Fruit fly (Drosophila melanogaster): ENCODE results near the gene Gal.
A peak's percentile ranks its signal among the peaks of the same experiment; 100 is the strongest.

The Gal gene

DNA sequence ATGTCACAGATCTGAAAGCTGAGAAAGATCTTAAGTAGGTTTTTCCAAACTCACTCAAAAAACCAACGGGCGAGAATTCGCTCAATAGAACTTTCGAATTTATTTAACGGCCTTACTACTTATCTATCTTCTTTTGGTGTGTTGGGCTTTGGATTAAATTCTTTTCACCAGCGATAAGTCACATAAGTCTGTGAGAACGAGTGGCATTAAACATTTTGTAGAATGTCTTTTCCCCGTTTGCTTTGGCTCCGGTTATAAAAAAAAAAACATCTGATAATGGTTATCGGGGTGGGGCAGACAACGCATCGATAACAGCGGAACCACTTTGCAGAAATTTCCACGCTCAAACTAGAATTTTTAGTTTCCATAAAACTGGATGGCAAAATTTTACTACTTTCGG, 31.0 kb downstream of the Gal start (continued):
- TF ChIP-seq Dip3 (GFP tag; optimal IDR thresholded peaks at IDR 0.05) (no peak), CG15073 (GFP tag; optimal IDR thresholded peaks at IDR 0.05) (no peak), CG11456 (GFP tag; IDR thresholded peaks at IDR 0.05) (no peak), vnd (GFP tag; IDR thresholded peaks at IDR 0.05; ENCODE audit: partially characterized antibody) (no peak), CG14441 (GFP tag; IDR thresholded peaks at IDR 0.05) (no peak), sisA (GFP tag; IDR thresholded peaks at IDR 0.05) (no peak), sd (tag; optimal IDR thresholded peaks at IDR 0.05) (peak; percentile 55), sim (GFP tag; IDR thresholded peaks at IDR 0.05) (no peak), CG14050 (GFP tag; IDR thresholded peaks at IDR 0.05) (no peak), Blimp-1 (GFP tag; optimal IDR thresholded peaks at IDR 0.05) (peak; percentile 48), CG3995 (GFP tag; optimal IDR thresholded peaks at IDR 0.05) (no peak), CG7357 (GFP tag; IDR thresholded peaks at IDR 0.05) (no peak), E2f1 (GFP tag; IDR thresholded peaks at IDR 0.05) (no peak), prd (optimal IDR thresholded peaks at IDR 0.05) (no peak), prd (GFP tag; IDR thresholded peaks at IDR 0.05) (no peak), CG11560 (tag; IDR thresholded peaks at IDR 0.05) (no peak), grn (GFP tag; optimal IDR thresholded peaks at IDR 0.05) (peak; percentile 5), tin (GFP tag; optimal IDR thresholded peaks at IDR 0.05) (no peak), CG17361 (GFP tag; IDR thresholded peaks at IDR 0.05) (no peak), Ada2b (GFP tag; IDR thresholded peaks at IDR 0.05) (no peak), nmo (GFP tag; optimal IDR thresholded peaks at IDR 0.05) (no peak), E2f2 (GFP tag; IDR thresholded peaks at IDR 0.05) (no peak), mld (GFP tag; IDR thresholded peaks at IDR 0.05; ENCODE audit: partially characterized antibody) (no peak), Bgb (GFP tag; IDR thresholded peaks at IDR 0.05; ENCODE audit: partially characterized antibody) (no peak), sqz (GFP tag; optimal IDR thresholded peaks at IDR 0.05) (peak; percentile 44), pros (GFP tag; optimal IDR thresholded peaks at IDR 0.05) (no peak), z (GFP tag; IDR thresholded peaks at IDR 0.05) (peak; percentile 71; the same call in 1 of the 3 replicates), emc (GFP tag; optimal IDR thresholded peaks at IDR 0.05) (no peak), GATAe (GFP tag; conservative IDR thresholded peaks at IDR 0.05) (peak; percentile 45), lbe (GFP tag; optimal IDR thresholded peaks at IDR 0.05) (no peak), pita (GFP tag; optimal IDR thresholded peaks at IDR 0.05) (no peak), Doc2 (GFP tag; IDR thresholded peaks at IDR 0.05) (no peak), CG2120 (GFP tag; optimal IDR thresholded peaks at IDR 0.05) (no peak), gfzf (GFP tag; optimal IDR thresholded peaks at IDR 0.05) (no peak), CG13424 (tag; optimal IDR thresholded peaks at IDR 0.05) (no peak), CG7745 (tag; optimal IDR thresholded peaks at IDR 0.05) (no peak), CG9932 (GFP tag; IDR thresholded peaks at IDR 0.05) (no peak)

DNA sequence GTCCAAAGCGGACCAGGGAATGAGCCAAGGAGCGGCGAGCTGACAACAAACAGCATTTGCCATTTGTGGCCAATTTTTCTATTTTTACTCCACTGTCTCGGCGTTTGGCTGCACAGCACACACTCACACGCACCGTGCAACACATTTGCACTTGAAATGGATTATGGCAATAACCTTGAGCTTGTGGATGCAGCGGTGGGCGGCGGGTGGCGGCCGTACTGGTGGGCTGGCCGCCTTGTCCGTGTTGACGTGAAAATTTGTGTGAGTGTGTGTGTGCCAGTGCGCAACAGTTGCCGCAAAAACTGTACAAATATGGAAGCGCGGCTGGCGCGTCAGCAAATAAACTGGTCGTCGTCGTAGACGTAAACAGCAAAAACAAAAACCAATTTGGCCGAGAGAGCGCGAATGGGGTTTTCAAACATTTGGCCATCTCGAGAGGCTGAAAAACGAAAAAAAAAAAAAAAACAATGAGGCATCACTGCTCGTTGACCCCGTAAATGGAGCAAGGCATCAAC, 31.5 kb downstream of the Gal start:
- TF ChIP-seq HHEX (GFP tag; optimal IDR thresholded peaks at IDR 0.05) (no peak), CG10321 (GFP tag; IDR thresholded peaks at IDR 0.05) (0 out of 2 replicates have a peak, but pooled peaks have one; percentile 26), Aef1 (GFP tag; IDR thresholded peaks at IDR 0.05) (no peak), Nf-YB (GFP tag; optimal IDR thresholded peaks at IDR 0.05) (no peak), gce (GFP tag; IDR thresholded peaks at IDR 0.05) (0 out of 3 replicates have a peak, but pooled peaks have one; percentile 31), otp (GFP tag; IDR thresholded peaks at IDR 0.05) (no peak), tx (GFP tag; optimal IDR thresholded peaks at IDR 0.05) (no peak), CG34422 (GFP tag; IDR thresholded peaks at IDR 0.05) (0 out of 3 replicates have a peak, but pooled peaks have one; percentile 19), da (GFP tag; optimal IDR thresholded peaks at IDR 0.05) (no peak), CG9817 (tag; optimal IDR thresholded peaks at IDR 0.05) (no peak), CG13287 (GFP tag; IDR thresholded peaks at IDR 0.05; ENCODE audit: partially characterized antibody) (no peak), scrt (GFP tag; optimal IDR thresholded peaks at IDR 0.05) (no peak), Nf-YC (tag; optimal IDR thresholded peaks at IDR 0.05) (no peak), CG17912 (GFP tag; optimal IDR thresholded peaks at IDR 0.05) (no peak), CG7372 (GFP tag; IDR thresholded peaks at IDR 0.05) (no peak), Fer1 (GFP tag; optimal IDR thresholded peaks at IDR 0.05) (no peak), CG6175 (GFP tag; IDR thresholded peaks at IDR 0.05) (0 out of 3 replicates have a peak, but pooled peaks have one; percentile 46), lbe (GFP tag; optimal IDR thresholded peaks at IDR 0.05) (no peak)

Measured in whole organism, embryonic.